Fruit fly (Drosophila melanogaster): ENCODE measurements around the gene CG32533.

CG32533 gene

dm6 chrX:19494830-19495610, 15.8 kb upstream of the CG32533 start, which contains the start of the genes ksh, CG14200 and Pfrx (continued):
- peak; percentile 15 for TF ChIP-seq HLH54F (GFP tag; optimal IDR thresholded peaks at IDR 0.05)
- TF ChIP-seq Poxn (GFP tag; IDR thresholded peaks at IDR 0.05) = no peak
- no peak for TF ChIP-seq CG10321 (GFP tag; IDR thresholded peaks at IDR 0.05)
- TF ChIP-seq CG30020 (tag; optimal IDR thresholded peaks at IDR 0.05) = peak; percentile 82
- no peak for TF ChIP-seq z (GFP tag; IDR thresholded peaks at IDR 0.05)
- no peak for TF ChIP-seq CG10267 (tag; optimal IDR thresholded peaks at IDR 0.05)
- TF ChIP-seq trh (GFP tag; optimal IDR thresholded peaks at IDR 0.05) = no peak
- TF ChIP-seq Hr39 (optimal IDR thresholded peaks at IDR 0.05) = no peak
- peak; percentile 79 for TF ChIP-seq unc-4 (GFP tag; IDR thresholded peaks at IDR 0.05; ENCODE audit: partially characterized antibody)
- TF ChIP-seq sna (GFP tag; IDR thresholded peaks at IDR 0.05; ENCODE audit: partially characterized antibody) = peak; percentile 39
- TF ChIP-seq CG33557 (GFP tag; optimal IDR thresholded peaks at IDR 0.05) = no peak
- TF ChIP-seq CG13287 (GFP tag; IDR thresholded peaks at IDR 0.05; ENCODE audit: partially characterized antibody) = peak; percentile 79
- TF ChIP-seq C15 (GFP tag; IDR thresholded peaks at IDR 0.05) = no peak
- TF ChIP-seq pnt (GFP tag; optimal IDR thresholded peaks at IDR 0.05) = no peak
- no peak for TF ChIP-seq CG4617 (GFP tag; optimal IDR thresholded peaks at IDR 0.05; ENCODE audit: borderline replicate concordance)
- peak; percentile 70 for TF ChIP-seq CG1024 (GFP tag; IDR thresholded peaks at IDR 0.05)
- TF ChIP-seq Asciz (GFP tag; optimal IDR thresholded peaks at IDR 0.05) = no peak
- no peak for TF ChIP-seq Oaz (GFP tag; IDR thresholded peaks at IDR 0.05)
- peak; percentile 61 for TF ChIP-seq hbn (GFP tag; IDR thresholded peaks at IDR 0.05; ENCODE audit: partially characterized antibody)
- TF ChIP-seq CG2678 (tag; optimal IDR thresholded peaks at IDR 0.05) = no peak
- TF ChIP-seq CG42726 (GFP tag; IDR thresholded peaks at IDR 0.05; ENCODE audit: partially characterized antibody) = peak; percentile 94
- peak; percentile 22 for TF ChIP-seq CoRest (tag; optimal IDR thresholded peaks at IDR 0.05)
- peak; percentile 39 for TF ChIP-seq Sin3A (optimal IDR thresholded peaks at IDR 0.05)
- TF ChIP-seq Spps (tag; optimal IDR thresholded peaks at IDR 0.05) = no peak
- peak; percentile 20; the same call in 1 of the 2 replicates for TF ChIP-seq al (GFP tag; IDR thresholded peaks at IDR 0.05)
- no peak for TF ChIP-seq sima (GFP tag; optimal IDR thresholded peaks at IDR 0.05)
- no peak for TF ChIP-seq CkIIα-i1 (GFP tag; IDR thresholded peaks at IDR 0.05)
- peak; percentile 3 for TF ChIP-seq maf-S (GFP tag; optimal IDR thresholded peaks at IDR 0.05)
- peak; percentile 59 for TF ChIP-seq CG2129 (GFP tag; IDR thresholded peaks at IDR 0.05; ENCODE audit: partially characterized antibody)
- TF ChIP-seq B-H1 (GFP tag; IDR thresholded peaks at IDR 0.05) = no peak
- peak; percentile 45; the same call in 1 of the 2 replicates for TF ChIP-seq CG3847 (GFP tag; IDR thresholded peaks at IDR 0.05)
- no peak for TF ChIP-seq hkb (optimal IDR thresholded peaks at IDR 0.05)
- no peak for TF ChIP-seq hkb (GFP tag; IDR thresholded peaks at IDR 0.05)
- peak; percentile 60 for TF ChIP-seq Doc3 (GFP tag; IDR thresholded peaks at IDR 0.05; ENCODE audit: partially characterized antibody)
- no peak for TF ChIP-seq danr (GFP tag; IDR thresholded peaks at IDR 0.05)
- TF ChIP-seq klu (GFP tag; IDR thresholded peaks at IDR 0.05) = 0 out of 2 replicates have a peak, but pooled peaks have one; percentile 17
- peak; percentile 50 for TF ChIP-seq zfh2 (GFP tag; optimal IDR thresholded peaks at IDR 0.05)
- no peak for TF ChIP-seq exex (tag; optimal IDR thresholded peaks at IDR 0.05)
- TF ChIP-seq Pdp1 (GFP tag; optimal IDR thresholded peaks at IDR 0.05) = peak in 1 of 2 experiments; percentile 30
- no peak for TF ChIP-seq caup (GFP tag; optimal IDR thresholded peaks at IDR 0.05; ENCODE audit: severe bottlenecking)
- TF ChIP-seq CG6791 (GFP tag; IDR thresholded peaks at IDR 0.05; ENCODE audit: partially characterized antibody) = peak; percentile 94
- TF ChIP-seq eyg (GFP tag; optimal IDR thresholded peaks at IDR 0.05) = no peak
- no peak for TF ChIP-seq Six4 (GFP tag; optimal IDR thresholded peaks at IDR 0.05)
- no peak for TF ChIP-seq Awh (GFP tag; IDR thresholded peaks at IDR 0.05)
- TF ChIP-seq Ets97D (GFP tag; optimal IDR thresholded peaks at IDR 0.05) = peak; percentile 39
- 0 out of 2 replicates have a peak, but pooled peaks have one; percentile 11 for TF ChIP-seq chm (GFP tag; IDR thresholded peaks at IDR 0.05)
- TF ChIP-seq CG15514 (GFP tag; optimal IDR thresholded peaks at IDR 0.05) = peak; percentile 98
- no peak for TF ChIP-seq eve (GFP tag; optimal IDR thresholded peaks at IDR 0.05)
- TF ChIP-seq Dp (GFP tag; optimal IDR thresholded peaks at IDR 0.05) = peak; percentile 48
- TF ChIP-seq fru (optimal IDR thresholded peaks at IDR 0.05) = no peak
